Worm (Caenorhabditis elegans): Measurements from ENCODE around the gene Y47D7A.19.

ce11 chrV:4421475-4421874 is 2.7 kb upstream of the Y47D7A.19 start, which contains the start of gene skr-14:
- no peak for TF ChIP-seq flh-1 (GFP tag; optimal IDR thresholded peaks at IDR 0.05)
- TF ChIP-seq lin-13 (tag; optimal IDR thresholded peaks at IDR 0.05): no peak
- TF ChIP-seq unc-62 (GFP tag; optimal IDR thresholded peaks at IDR 0.05): no peak
